Worm (Caenorhabditis elegans): ENCODE measurements around the gene F43C1.5.

Gene F43C1.5

DNA sequence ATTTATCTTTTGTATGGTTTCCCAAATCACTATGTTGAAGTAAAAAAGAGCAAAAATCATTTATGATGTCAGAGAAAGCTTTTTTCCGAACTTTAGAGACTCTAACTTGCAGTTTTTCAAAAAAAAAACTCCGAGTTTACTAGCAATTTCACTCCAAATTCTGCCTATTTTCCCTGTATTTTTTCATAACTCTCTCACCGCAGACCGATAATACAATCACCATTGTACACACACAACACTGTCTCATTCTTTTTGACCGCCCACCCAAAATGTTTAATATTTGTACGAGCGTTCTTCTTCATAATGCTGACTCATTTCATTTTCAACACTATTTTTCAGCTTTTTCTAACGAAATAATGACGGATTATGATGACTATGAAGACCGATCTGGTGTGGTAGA is at the start of gene F43C1.5:
Gene F43C1.5, plus strand, starts transcription at position 301 of the 400 bp plus-strand sequence.
- TF ChIP-seq sox-4 (tag; optimal IDR thresholded peaks at IDR 0.05) (no peak), hlh-8 (tag; optimal IDR thresholded peaks at IDR 0.05) (no peak), hlh-15 (tag; optimal IDR thresholded peaks at IDR 0.05) (no peak), C08G9.2 (tag; optimal IDR thresholded peaks at IDR 0.05) (no peak), ceh-6 (GFP tag; optimal IDR thresholded peaks at IDR 0.05) (no peak), npax-4 (tag; optimal IDR thresholded peaks at IDR 0.05) (no peak), fkh-6 (tag; optimal IDR thresholded peaks at IDR 0.05) (no peak), ztf-16 (tag; optimal IDR thresholded peaks at IDR 0.05) (no peak), ama-1 (optimal IDR thresholded peaks at IDR 0.05) (no peak), tbx-7 (tag; optimal IDR thresholded peaks at IDR 0.05) (no peak), ceh-24 (tag; optimal IDR thresholded peaks at IDR 0.05) (no peak), hlh-30 (tag; optimal IDR thresholded peaks at IDR 0.05; ENCODE audit: insufficient read depth) (no peak), ttx-3 (tag; optimal IDR thresholded peaks at IDR 0.05) (no peak), C38D4.7 (GFP tag; optimal IDR thresholded peaks at IDR 0.05) (no peak), pha-4 (tag; optimal IDR thresholded peaks at IDR 0.05) (no peak), unc-55 (GFP tag; optimal IDR thresholded peaks at IDR 0.05) (no peak)

ce11 chrIII:4181338-4181737 is 47.6 kb upstream of the F43C1.5 start, which contains the start of gene C16C10.1:
C16C10.1 (minus strand) TSS chrIII:4181438.
- no peak for TF ChIP-seq nfya-1 (tag; optimal IDR thresholded peaks at IDR 0.05)
- TF ChIP-seq ceh-14 (tag; optimal IDR thresholded peaks at IDR 0.05), result no peak
- no peak for TF ChIP-seq lim-6 (tag; optimal IDR thresholded peaks at IDR 0.05)
- TF ChIP-seq Y22D7AL.16 (tag; optimal IDR thresholded peaks at IDR 0.05), result no peak
- no peak for TF ChIP-seq ceh-19 (GFP tag; optimal IDR thresholded peaks at IDR 0.05)
- TF ChIP-seq elt-2 (tag; optimal IDR thresholded peaks at IDR 0.05), result no peak
- no peak for TF ChIP-seq mec-3 (tag; optimal IDR thresholded peaks at IDR 0.05; ENCODE audit: borderline replicate concordance)
- no peak for TF ChIP-seq rnt-1 (tag; optimal IDR thresholded peaks at IDR 0.05)
- no peak for TF ChIP-seq ztf-16 (tag; optimal IDR thresholded peaks at IDR 0.05)
- no peak for TF ChIP-seq pqm-1 (tag; optimal IDR thresholded peaks at IDR 0.05)
- TF ChIP-seq T23F11.4 (GFP tag; optimal IDR thresholded peaks at IDR 0.05), result no peak
- no peak for TF ChIP-seq sdc-2 (tag; optimal IDR thresholded peaks at IDR 0.05)
- TF ChIP-seq ceh-31 (tag; optimal IDR thresholded peaks at IDR 0.05), result no peak
- TF ChIP-seq hlh-13 (GFP tag; optimal IDR thresholded peaks at IDR 0.05), result no peak
- no peak for TF ChIP-seq ceh-48 (tag; optimal IDR thresholded peaks at IDR 0.05)
- TF ChIP-seq zip-5 (tag; optimal IDR thresholded peaks at IDR 0.05), result no peak
- no peak for TF ChIP-seq ceh-30 (tag; optimal IDR thresholded peaks at IDR 0.05)
- TF ChIP-seq ceh-2 (tag; optimal IDR thresholded peaks at IDR 0.05), result no peak
- no peak for TF ChIP-seq eyg-1 (tag; optimal IDR thresholded peaks at IDR 0.05)
- TF ChIP-seq madf-2 (tag; optimal IDR thresholded peaks at IDR 0.05), result no peak

ce11 chrIII:4186751-4187309 is 42.1 kb upstream of the F43C1.5 start, which contains the start of gene lars-1:
lars-1 (minus strand) TSS chrIII:4186801.
- TF ChIP-seq pag-3 (tag; optimal IDR thresholded peaks at IDR 0.05; ENCODE audit: borderline replicate concordance) (no peak), syd-9 (tag; optimal IDR thresholded peaks at IDR 0.05) (no peak), nhr-232 (tag; optimal IDR thresholded peaks at IDR 0.05) (no peak), pat-9 (tag; optimal IDR thresholded peaks at IDR 0.05) (no peak), nhr-11 (tag; optimal IDR thresholded peaks at IDR 0.05) (no peak), sox-2 (GFP tag; IDR thresholded peaks at IDR 0.05) (no peak), sox-4 (tag; optimal IDR thresholded peaks at IDR 0.05) (no peak), eyg-1 (tag; optimal IDR thresholded peaks at IDR 0.05) (no peak), ceh-22 (tag; optimal IDR thresholded peaks at IDR 0.05) (no peak), hlh-30 (tag; optimal IDR thresholded peaks at IDR 0.05; ENCODE audit: insufficient read depth) (no peak), tbx-2 (tag; optimal IDR thresholded peaks at IDR 0.05) (no peak), ama-1 (optimal IDR thresholded peaks at IDR 0.05) (no peak), nfya-1 (tag; optimal IDR thresholded peaks at IDR 0.05) (no peak), ceh-6 (GFP tag; optimal IDR thresholded peaks at IDR 0.05) (no peak), ahr-1 (tag; optimal IDR thresholded peaks at IDR 0.05) (no peak), rnt-1 (tag; optimal IDR thresholded peaks at IDR 0.05) (no peak), pros-1 (tag; optimal IDR thresholded peaks at IDR 0.05) (no peak), fkh-10 (GFP tag; optimal IDR thresholded peaks at IDR 0.05) (no peak), ceh-24 (tag; optimal IDR thresholded peaks at IDR 0.05) (no peak)
